Worm (Caenorhabditis elegans): ENCODE results near the gene F40G12.10.
"Not testable (repeated sequence)": the region's sequence is repeated elsewhere in the genome, so short reads cannot be mapped to it uniquely, and the experiment has no call there.

DNA sequence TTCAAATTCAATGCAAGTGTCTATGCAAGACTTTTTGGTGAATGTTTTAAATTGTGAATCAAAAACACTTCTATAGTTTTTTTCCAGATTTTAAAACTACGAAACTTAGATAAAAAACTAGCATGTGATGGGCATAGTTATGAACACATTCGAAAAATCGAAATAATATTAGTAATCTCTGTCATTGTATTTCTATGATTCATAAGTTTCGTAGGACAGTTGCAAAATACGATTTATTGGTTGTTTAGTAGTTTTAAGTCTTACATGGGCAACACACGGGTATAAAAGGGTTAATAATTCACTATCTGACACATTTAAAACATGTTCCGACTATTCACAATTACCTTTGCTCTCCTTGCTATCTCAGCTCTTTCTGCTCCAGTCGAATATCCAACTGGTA is 24.8 kb downstream of the F40G12.10 start, which contains the start of gene spig-5:
- not testable (repeated sequence) for TF ChIP-seq elt-3 (tag; optimal IDR thresholded peaks at IDR 0.05); ama-1 (optimal IDR thresholded peaks at IDR 0.05); lin-13 (GFP tag; optimal IDR thresholded peaks at IDR 0.05); ztf-4 (tag; optimal IDR thresholded peaks at IDR 0.05); unc-62 (GFP tag; optimal IDR thresholded peaks at IDR 0.05); skn-1 (tag; optimal IDR thresholded peaks at IDR 0.05); mdl-1 (tag; optimal IDR thresholded peaks at IDR 0.05); nhr-12 (tag; optimal IDR thresholded peaks at IDR 0.05); snpc-4 (tag; optimal IDR thresholded peaks at IDR 0.05); nhr-11 (tag; optimal IDR thresholded peaks at IDR 0.05); lin-39 (tag; optimal IDR thresholded peaks at IDR 0.05)
